Worm (Caenorhabditis elegans) whole organism, midembryonic: ENCODE measurements around the gene vab-15.

Source experiments
- T22C8.4 ChIP-seq: fragments of 200-800 bp; sonication (Bioruptor generic); IDR thresholded peaks from 2 replicates; pipeline ENCODE4 v1.3.6; 2022; ENCODE audit warnings: missing genetic modification characterization, missing compliant biosample characterization
- cog-1 ChIP-seq: sonication (generic microtip); optimal IDR thresholded peaks from 2 replicates; lab custom pipeline; 2016; ENCODE audit warnings: missing genetic modification characterization, missing compliant biosample characterization
- flt-1 ChIP-seq: fragments of 200-800 bp; sonication (Bioruptor generic); IDR thresholded peaks from 2 replicates; pipeline ENCODE4 v1.3.6; 2022; ENCODE audit warnings: missing genetic modification characterization, missing compliant biosample characterization
- klf-2 ChIP-seq: fragments of 200-800 bp; sonication (Bioruptor generic); conservative IDR thresholded peaks from 2 replicates; pipeline ENCODE4 v1.3.6; 2022; ENCODE audit warnings: missing genetic modification reagents, missing genetic modification characterization, missing compliant biosample characterization
- med-1 ChIP-seq: sonication (generic microtip); optimal IDR thresholded peaks from 2 replicates; lab custom pipeline; 2017; ENCODE audit warnings: missing genetic modification characterization, mild to moderate bottlenecking, missing compliant biosample characterization, antibody characterized with exemption, missing genetic modification reagents; ENCODE audit not compliant: insufficient read depth
- ref-1 ChIP-seq: fragments of 200-800 bp; sonication (Bioruptor generic); conservative IDR thresholded peaks from 2 replicates; pipeline ENCODE4 v1.3.6; 2022; ENCODE audit warnings: missing genetic modification reagents, missing genetic modification characterization, missing compliant biosample characterization
- tab-1 ChIP-seq: fragments of 200-800 bp; sonication (Bioruptor generic); IDR thresholded peaks from 2 replicates; pipeline ENCODE4 v1.3.6; 2022; ENCODE audit warnings: missing genetic modification characterization, missing compliant biosample characterization
- ztf-23 ChIP-seq: fragments of 200-800 bp; sonication (Bioruptor generic); IDR thresholded peaks from 2 replicates; pipeline ENCODE4 v1.3.6; 2022; ENCODE audit warnings: missing genetic modification reagents, missing genetic modification characterization, missing compliant biosample characterization
- ztf-29 ChIP-seq: fragments of 200-800 bp; sonication (Bioruptor generic); IDR thresholded peaks from 2 replicates; pipeline ENCODE4 v1.3.6; 2022; ENCODE audit warnings: missing genetic modification reagents, missing genetic modification characterization, missing compliant biosample characterization

vab-15 gene

DNA sequence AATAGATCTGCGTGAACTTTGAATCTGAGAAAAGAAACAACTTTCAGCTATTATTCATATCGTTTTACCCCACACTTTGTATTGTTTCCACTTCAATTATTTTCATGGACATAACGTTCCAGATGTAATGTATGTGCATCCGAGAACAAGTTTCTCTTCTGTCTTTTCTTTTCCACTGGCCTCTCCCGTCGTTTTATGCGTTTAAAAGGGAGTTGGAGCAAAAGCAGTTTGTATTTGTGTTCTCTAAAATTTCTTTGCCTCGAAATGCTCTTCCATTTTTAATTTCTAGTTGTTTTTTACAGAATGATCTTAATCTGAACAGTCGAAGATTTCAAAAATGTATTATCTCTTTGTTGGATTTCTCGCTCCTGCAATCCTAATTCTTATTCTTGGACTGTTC is 9.5 kb downstream of the vab-15 start, which contains the start of gene R07B1.11:
Gene R07B1.11, plus strand, starts transcription at position 301 of the 400 bp plus-strand sequence.
- TF ChIP-seq med-1 (GFP tag; lab: Kevin White, UChicago), result no peak
- no peak for TF ChIP-seq tab-1 (GFP tag; lab: Robert Waterston, UW)

DNA sequence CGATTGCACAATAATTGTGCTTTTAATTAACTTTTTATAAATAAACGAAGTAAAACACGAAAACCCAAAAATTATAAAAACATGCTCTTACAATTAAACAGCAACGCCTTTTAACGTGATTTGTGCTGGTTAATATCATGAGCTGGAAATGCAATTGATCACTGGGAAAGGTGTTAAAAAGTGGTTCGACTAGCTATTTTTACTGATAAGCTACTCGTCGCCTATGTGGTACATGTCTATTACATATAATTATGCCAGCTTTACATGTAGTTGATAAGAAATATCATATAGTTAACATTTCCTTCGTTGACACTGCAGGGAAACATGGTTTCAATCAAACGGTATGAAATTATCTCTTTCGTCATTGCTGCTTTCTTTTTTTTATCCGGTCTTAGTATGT is 11.0 kb downstream of the vab-15 start, which contains the start of gene scav-5:
Gene scav-5, plus strand, starts transcription at position 297 of the 400 bp plus-strand sequence.
- TF ChIP-seq med-1 (GFP tag; lab: Kevin White, UChicago) (no peak), klf-2 (no peak), T22C8.4 (GFP tag; lab: Robert Waterston, UW) (no peak), ztf-23 (GFP tag; lab: Robert Waterston, UW) (no peak), ref-1 (GFP tag; lab: Robert Waterston, UW) (no peak), ztf-29 (no peak)

DNA sequence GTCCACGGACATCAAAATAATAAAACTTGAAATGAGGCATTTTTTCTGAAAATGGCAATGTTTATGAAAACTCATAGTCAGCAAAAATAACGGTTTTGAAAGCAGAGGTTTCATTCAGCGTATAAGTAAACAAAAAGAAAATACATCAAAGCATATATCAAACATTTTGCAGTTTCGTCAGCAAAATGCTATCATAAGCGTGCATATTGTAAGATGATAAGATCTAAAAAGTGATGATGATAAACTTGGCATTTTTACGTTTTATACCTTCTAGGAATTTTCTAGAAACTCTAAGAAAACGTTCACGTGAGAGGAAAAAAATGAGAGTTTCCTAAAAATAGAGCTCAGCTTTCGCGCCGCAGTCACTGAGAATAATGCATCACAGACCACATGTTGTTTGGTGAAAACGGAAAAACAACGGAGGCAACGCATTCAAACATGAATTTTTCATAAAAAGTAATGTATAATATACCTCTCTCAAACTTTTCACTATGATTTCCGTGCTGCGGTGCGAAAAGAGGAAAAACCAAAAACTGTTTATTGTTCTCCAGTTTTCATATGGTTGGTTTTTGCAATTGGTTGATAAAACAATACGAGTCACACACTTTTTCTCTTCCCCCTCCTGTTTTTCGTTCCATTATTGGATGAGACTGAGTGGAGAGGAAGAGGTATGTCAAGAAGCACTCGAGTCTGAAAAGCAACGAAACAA is 16.0 kb downstream of the vab-15 start, which contains the start of the genes gst-36 and R07B1.5:
Gene gst-36, minus strand, starts transcription at position 45 of the 709 bp plus-strand sequence.
Gene R07B1.5, plus strand, starts transcription at position 665 of the 709 bp plus-strand sequence.
- TF ChIP-seq med-1 (GFP tag; lab: Kevin White, UChicago) (no peak), tab-1 (GFP tag; lab: Robert Waterston, UW) (no peak), flt-1 (GFP tag; lab: Robert Waterston, UW) (no peak)

DNA sequence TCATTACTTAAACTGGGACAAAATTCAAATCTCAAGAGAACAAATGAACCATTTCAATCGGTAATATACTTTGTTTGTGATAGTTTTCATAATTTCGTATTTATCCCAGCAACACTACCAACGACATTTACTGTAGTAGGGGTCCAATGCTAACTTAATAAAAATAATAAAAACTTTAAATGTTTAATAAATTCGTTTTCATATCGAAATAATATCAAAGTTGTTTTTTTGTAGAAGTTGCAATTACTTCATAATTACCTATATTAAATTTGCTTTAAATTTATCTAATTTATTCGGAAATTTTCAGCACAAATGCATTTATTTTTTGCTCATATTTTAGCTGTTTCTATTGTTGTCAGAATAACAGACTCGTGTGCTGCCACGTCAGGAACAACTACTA is 19.3 kb downstream of the vab-15 start, which contains the start of gene R07B1.6:
Gene R07B1.6, plus strand, starts transcription at position 301 of the 400 bp plus-strand sequence.
- TF ChIP-seq T22C8.4 (GFP tag; lab: Robert Waterston, UW), result no peak
- TF ChIP-seq ref-1 (GFP tag; lab: Robert Waterston, UW), result no peak
- no peak for TF ChIP-seq tab-1 (GFP tag; lab: Robert Waterston, UW)
- no peak for TF ChIP-seq med-1 (GFP tag; lab: Kevin White, UChicago)
- no peak for TF ChIP-seq ztf-29
- TF ChIP-seq flt-1 (GFP tag; lab: Robert Waterston, UW), result no peak

DNA sequence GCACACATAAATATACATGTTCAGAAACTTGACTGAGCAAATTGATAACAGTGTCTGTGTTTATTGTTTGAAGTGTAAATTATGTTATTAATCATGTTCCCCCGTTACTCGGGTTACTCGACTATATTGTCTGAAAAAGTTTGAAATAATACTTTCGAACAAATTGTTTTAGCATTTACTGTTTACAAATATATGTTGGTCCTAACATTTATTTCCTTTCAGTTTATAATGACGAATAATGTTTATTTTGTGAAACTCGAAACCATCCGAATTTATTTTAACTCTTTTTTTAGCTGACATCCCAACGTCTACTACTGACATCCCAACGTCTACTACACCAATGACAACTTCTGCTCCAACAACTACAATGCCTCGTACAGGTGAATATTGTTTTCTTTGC is 21.7 kb downstream of the vab-15 start, which contains the start of gene R07B1.7:
Gene R07B1.7, plus strand, starts transcription at position 301 of the 400 bp plus-strand sequence.
- TF ChIP-seq ztf-23 (GFP tag; lab: Robert Waterston, UW) (no peak), klf-2 (no peak), ztf-29 (no peak), cog-1 (tag; lab: Kevin White, UChicago) (no peak)

DNA sequence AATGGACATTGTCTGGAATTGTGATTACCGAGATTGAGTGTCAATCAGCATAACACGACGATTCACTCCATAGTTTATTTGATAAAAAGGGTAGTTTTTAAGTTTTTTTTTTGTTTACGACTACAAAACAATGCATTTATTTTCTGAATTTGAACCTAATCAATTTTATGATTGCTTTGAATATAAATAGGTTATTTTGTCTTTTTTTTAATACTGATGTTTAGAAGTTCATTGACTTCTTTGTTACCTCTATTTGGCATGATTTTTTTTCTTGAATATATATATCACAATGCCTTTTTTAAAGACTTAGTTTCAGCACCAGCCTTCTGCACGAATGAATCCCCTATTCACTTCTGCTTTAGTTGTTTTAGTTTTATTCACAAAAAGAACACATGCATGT is 22.4 kb downstream of the vab-15 start, which contains the start of gene R07B1.13:
Gene R07B1.13, plus strand, starts transcription at position 301 of the 400 bp plus-strand sequence.
- TF ChIP-seq med-1 (GFP tag; lab: Kevin White, UChicago) (no peak), cog-1 (tag; lab: Kevin White, UChicago) (no peak), flt-1 (GFP tag; lab: Robert Waterston, UW) (no peak), ztf-29 (no peak), ref-1 (GFP tag; lab: Robert Waterston, UW) (no peak), tab-1 (GFP tag; lab: Robert Waterston, UW) (no peak), ztf-23 (GFP tag; lab: Robert Waterston, UW) (no peak), T22C8.4 (GFP tag; lab: Robert Waterston, UW) (no peak), klf-2 (no peak)

DNA sequence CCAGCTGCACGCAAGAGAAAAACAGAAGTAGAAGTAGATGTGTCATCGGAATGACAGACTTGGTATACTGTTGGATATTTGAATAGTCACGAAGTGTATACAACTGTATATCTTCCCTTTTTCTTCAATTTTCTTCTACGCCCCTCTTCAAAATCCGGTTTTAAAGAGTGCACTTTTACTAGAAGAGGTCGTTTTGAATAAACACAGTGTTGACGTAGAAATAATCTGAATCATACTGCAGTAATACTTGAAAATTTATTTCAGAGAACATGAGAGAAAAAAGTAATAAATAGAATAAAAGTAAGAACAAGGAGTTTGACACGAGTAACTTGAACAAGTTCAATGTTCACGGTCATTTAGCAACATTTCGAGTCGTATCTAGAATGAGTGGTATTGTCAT is 25.5 kb downstream of the vab-15 start, which contains the start of gene R07B1.8:
Gene R07B1.8, minus strand, starts transcription at position 101 of the 400 bp plus-strand sequence.
- no peak for TF ChIP-seq ref-1 (GFP tag; lab: Robert Waterston, UW)

DNA sequence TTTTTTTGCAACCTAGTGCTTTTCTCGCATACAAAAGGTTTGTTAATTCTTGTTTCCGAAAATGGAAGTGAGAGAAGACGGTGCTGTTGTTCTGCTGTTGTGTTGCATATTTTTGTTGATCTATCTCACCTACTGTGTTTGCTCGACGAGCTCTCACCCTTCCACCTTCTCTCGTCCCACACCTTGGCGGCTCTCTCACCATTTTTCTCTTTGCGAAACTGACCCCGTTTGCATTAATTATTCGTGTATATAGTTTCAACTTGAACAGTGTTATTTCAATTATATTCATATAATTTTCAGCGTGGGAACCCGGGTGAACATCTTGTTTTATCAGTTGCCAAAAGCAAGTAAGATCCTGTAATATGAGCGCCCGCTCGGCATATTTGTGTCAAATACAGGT is 30.0 kb downstream of the vab-15 start, which contains the start of gene R07B1.9:
Gene R07B1.9, plus strand, starts transcription at position 301 of the 400 bp plus-strand sequence.
- TF ChIP-seq ztf-23 (GFP tag; lab: Robert Waterston, UW) (no peak), cog-1 (tag; lab: Kevin White, UChicago) (no peak), tab-1 (GFP tag; lab: Robert Waterston, UW) (no peak), flt-1 (GFP tag; lab: Robert Waterston, UW) (no peak), ztf-29 (no peak), med-1 (GFP tag; lab: Kevin White, UChicago) (no peak), T22C8.4 (GFP tag; lab: Robert Waterston, UW) (no peak), klf-2 (no peak), ref-1 (GFP tag; lab: Robert Waterston, UW) (no peak)

DNA sequence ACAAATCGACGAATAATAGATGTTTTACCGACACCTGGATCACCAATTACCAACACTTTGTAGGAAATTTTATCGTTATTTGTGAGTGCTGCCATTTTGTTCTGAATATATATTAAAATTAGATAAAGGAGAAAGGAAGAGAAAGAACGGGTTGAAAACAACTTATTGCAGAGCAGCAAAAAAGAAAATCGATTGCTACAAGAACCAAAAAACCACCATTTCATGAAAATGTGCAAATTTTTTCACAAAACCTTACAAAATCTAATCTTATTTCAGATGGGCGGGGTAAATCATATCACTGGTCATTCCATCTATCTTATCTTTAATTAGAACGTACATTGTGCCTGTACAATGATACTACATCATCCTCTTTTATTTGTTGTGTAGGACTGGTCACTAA is 35.0 kb downstream of the vab-15 start, which contains the start of gene glo-1:
Gene glo-1, minus strand, starts transcription at position 101 of the 400 bp plus-strand sequence.
- no peak for TF ChIP-seq T22C8.4 (GFP tag; lab: Robert Waterston, UW)
- no peak for TF ChIP-seq klf-2
- no peak for TF ChIP-seq ref-1 (GFP tag; lab: Robert Waterston, UW)
- no peak for TF ChIP-seq flt-1 (GFP tag; lab: Robert Waterston, UW)
- no peak for TF ChIP-seq cog-1 (tag; lab: Kevin White, UChicago)
- no peak for TF ChIP-seq tab-1 (GFP tag; lab: Robert Waterston, UW)
- TF ChIP-seq ztf-29, result no peak
- TF ChIP-seq med-1 (GFP tag; lab: Kevin White, UChicago), result no peak
- no peak for TF ChIP-seq ztf-23 (GFP tag; lab: Robert Waterston, UW)

DNA sequence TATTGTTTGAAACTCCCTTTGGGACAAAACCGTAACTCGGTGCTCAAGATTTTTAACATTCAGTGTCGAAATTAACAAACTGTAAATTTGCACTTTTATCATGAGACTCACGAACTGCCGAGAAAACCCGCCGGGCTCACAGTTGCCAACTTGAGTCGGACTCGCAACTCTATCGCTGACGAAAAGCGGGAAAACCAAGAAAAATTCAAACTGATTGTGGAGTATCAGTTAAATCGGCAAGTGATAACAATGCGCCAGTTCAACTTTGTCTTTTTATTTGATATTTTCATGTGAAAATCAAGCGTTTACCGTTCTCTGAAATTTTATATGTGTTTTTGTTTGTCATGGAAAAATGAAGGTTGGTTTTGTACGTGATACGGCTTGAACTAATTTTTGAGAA is 35.5 kb downstream of the vab-15 start:
- TF ChIP-seq T22C8.4 (GFP tag; lab: Robert Waterston, UW) (no peak), ztf-29 (no peak), cog-1 (tag; lab: Kevin White, UChicago) (no peak), ref-1 (GFP tag; lab: Robert Waterston, UW) (no peak), flt-1 (GFP tag; lab: Robert Waterston, UW) (no peak), med-1 (GFP tag; lab: Kevin White, UChicago) (no peak)
